Fruit fly (Drosophila melanogaster): Measurements from ENCODE around the gene CG14795.
A peak's percentile ranks its signal among the peaks of the same experiment; 100 is the strongest.

Gene CG14795

dm6 chrX:1513865-1514264 is 1.3 kb upstream of the CG14795 start:
- TF ChIP-seq Jra (GFP tag; optimal IDR thresholded peaks at IDR 0.05) = no peak
- no peak for TF ChIP-seq woc (GFP tag; optimal IDR thresholded peaks at IDR 0.05)
- TF ChIP-seq foxo (GFP tag; optimal IDR thresholded peaks at IDR 0.05) = no peak
- TF ChIP-seq dl (GFP tag; optimal IDR thresholded peaks at IDR 0.05; ENCODE audit: insufficient read depth in 1 of 2, partially characterized antibody in 2 of 2) = no peak
- TF ChIP-seq dsf (GFP tag; optimal IDR thresholded peaks at IDR 0.05; ENCODE audit: borderline replicate concordance) = no peak

dm6 chrX:1508241-1508823 is 4.3 kb downstream of the CG14795 start:
- no peak for TF ChIP-seq fru (GFP tag; optimal IDR thresholded peaks at IDR 0.05)
- no peak for TF ChIP-seq Myc (optimal IDR thresholded peaks at IDR 0.05)
- TF ChIP-seq foxo (GFP tag; optimal IDR thresholded peaks at IDR 0.05) = no peak
- no peak for TF ChIP-seq Hr83 (GFP tag; optimal IDR thresholded peaks at IDR 0.05; ENCODE audit: poor library complexity, severe bottlenecking)
- TF ChIP-seq Hnf4 (GFP tag; optimal IDR thresholded peaks at IDR 0.05) = no peak
- no peak for TF ChIP-seq Hr78 (GFP tag; optimal IDR thresholded peaks at IDR 0.05)
- TF ChIP-seq sv (GFP tag; optimal IDR thresholded peaks at IDR 0.05) = no peak
- TF ChIP-seq dl (GFP tag; optimal IDR thresholded peaks at IDR 0.05; ENCODE audit: insufficient read depth in 1 of 2, partially characterized antibody in 2 of 2) = no peak
- no peak for TF ChIP-seq GATAd (GFP tag; optimal IDR thresholded peaks at IDR 0.05)
- no peak for TF ChIP-seq brk (GFP tag; optimal IDR thresholded peaks at IDR 0.05)
- TF ChIP-seq Mio (GFP tag; optimal IDR thresholded peaks at IDR 0.05) = no peak
- no peak for TF ChIP-seq rgr (GFP tag; optimal IDR thresholded peaks at IDR 0.05)
- no peak for TF ChIP-seq sage (GFP tag; optimal IDR thresholded peaks at IDR 0.05)
- no peak for TF ChIP-seq psq (GFP tag; optimal IDR thresholded peaks at IDR 0.05)

DNA sequence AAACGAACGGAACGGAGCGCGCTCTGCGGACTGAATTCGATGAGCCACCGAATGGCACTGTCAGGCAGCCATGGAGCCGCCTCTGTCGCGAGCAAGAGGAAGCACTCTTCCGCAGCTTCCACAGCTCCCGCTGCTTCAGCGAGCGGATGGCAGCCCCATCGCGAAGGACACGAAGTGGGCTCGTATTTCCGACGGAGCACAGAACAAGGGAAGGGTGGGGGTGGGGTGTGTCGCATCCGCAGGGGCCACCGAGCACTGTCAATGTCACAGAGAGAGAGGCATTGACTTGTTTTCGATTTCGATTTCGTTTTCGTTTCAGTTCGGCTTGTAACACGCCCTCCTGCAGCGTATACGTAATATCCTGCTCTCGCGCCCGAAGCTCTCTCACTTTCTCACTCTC is 4.9 kb downstream of the CG14795 start, which contains the start of gene Nmdar2:
Gene Nmdar2 (minus strand): TSS at position 59 of the 400 bp plus-strand sequence.
- TF ChIP-seq sv (GFP tag; optimal IDR thresholded peaks at IDR 0.05) = no peak
- no peak for TF ChIP-seq rgr (GFP tag; optimal IDR thresholded peaks at IDR 0.05)
- no peak for TF ChIP-seq sage (GFP tag; optimal IDR thresholded peaks at IDR 0.05)
- TF ChIP-seq Hnf4 (GFP tag; optimal IDR thresholded peaks at IDR 0.05) = no peak

- TF ChIP-seq Myc (optimal IDR thresholded peaks at IDR 0.05) = no peak
- no peak for TF ChIP-seq jim (GFP tag; optimal IDR thresholded peaks at IDR 0.05)
- TF ChIP-seq dmrt93B (GFP tag; optimal IDR thresholded peaks at IDR 0.05) = peak; percentile 61
- peak; percentile 66 for TF ChIP-seq CG9705 (GFP tag; optimal IDR thresholded peaks at IDR 0.05)
- TF ChIP-seq OdsH (GFP tag; optimal IDR thresholded peaks at IDR 0.05) = peak; percentile 29
- TF ChIP-seq dl (GFP tag; optimal IDR thresholded peaks at IDR 0.05; ENCODE audit: insufficient read depth in 1 of 2, partially characterized antibody in 2 of 2) = no peak
- TF ChIP-seq ey (GFP tag; optimal IDR thresholded peaks at IDR 0.05) = peak; percentile 37
- peak; percentile 69 for TF ChIP-seq fru (GFP tag; optimal IDR thresholded peaks at IDR 0.05)
- peak; percentile 83 for TF ChIP-seq rgr (GFP tag; optimal IDR thresholded peaks at IDR 0.05)
- no peak for TF ChIP-seq sage (GFP tag; optimal IDR thresholded peaks at IDR 0.05)
- TF ChIP-seq dsf (GFP tag; optimal IDR thresholded peaks at IDR 0.05; ENCODE audit: borderline replicate concordance) = no peak
- peak; percentile 9 for TF ChIP-seq woc (GFP tag; optimal IDR thresholded peaks at IDR 0.05)
- TF ChIP-seq Dif (GFP tag; optimal IDR thresholded peaks at IDR 0.05; ENCODE audit: partially characterized antibody) = peak; percentile 68
- TF ChIP-seq foxo (GFP tag; optimal IDR thresholded peaks at IDR 0.05) = peak in 1 of 2 experiments; percentile 68
- TF ChIP-seq pan (optimal IDR thresholded peaks at IDR 0.05) = no peak
- peak; percentile 72 for TF ChIP-seq HLH106 (tag; optimal IDR thresholded peaks at IDR 0.05)
- peak; percentile 15 for TF ChIP-seq sv (GFP tag; optimal IDR thresholded peaks at IDR 0.05)
- TF ChIP-seq CrebA (GFP tag; optimal IDR thresholded peaks at IDR 0.05; ENCODE audit: borderline replicate concordance) = no peak
- peak; percentile 68 for TF ChIP-seq h (GFP tag; optimal IDR thresholded peaks at IDR 0.05)
- TF ChIP-seq psq (GFP tag; optimal IDR thresholded peaks at IDR 0.05) = peak; percentile 27
- no peak for TF ChIP-seq Abd-B (GFP tag; optimal IDR thresholded peaks at IDR 0.05)
- no peak for TF ChIP-seq brk (GFP tag; optimal IDR thresholded peaks at IDR 0.05)
- TF ChIP-seq br (GFP tag; optimal IDR thresholded peaks at IDR 0.05) = peak; percentile 69
- TF ChIP-seq tai (GFP tag; optimal IDR thresholded peaks at IDR 0.05) = no peak
- no peak for TF ChIP-seq Vsx2 (GFP tag; optimal IDR thresholded peaks at IDR 0.05; ENCODE audit: partially characterized antibody)
- no peak for TF ChIP-seq GATAd (GFP tag; optimal IDR thresholded peaks at IDR 0.05)
- no peak for TF ChIP-seq Jra (GFP tag; optimal IDR thresholded peaks at IDR 0.05)
- TF ChIP-seq Rel (GFP tag; optimal IDR thresholded peaks at IDR 0.05) = no peak
- peak; percentile 72 for TF ChIP-seq Rel (tag; optimal IDR thresholded peaks at IDR 0.05)
- no peak for TF ChIP-seq CG32264 (GFP tag; optimal IDR thresholded peaks at IDR 0.05)
- no peak for TF ChIP-seq Dfd (GFP tag; optimal IDR thresholded peaks at IDR 0.05)
- peak; percentile 83 for TF ChIP-seq Sp1 (GFP tag; optimal IDR thresholded peaks at IDR 0.05)
- peak; percentile 33 for TF ChIP-seq Hr83 (GFP tag; optimal IDR thresholded peaks at IDR 0.05; ENCODE audit: poor library complexity, severe bottlenecking)
- TF ChIP-seq Hnf4 (GFP tag; optimal IDR thresholded peaks at IDR 0.05) = no peak
- TF ChIP-seq lola (GFP tag; optimal IDR thresholded peaks at IDR 0.05) = no peak
- TF ChIP-seq N (GFP tag; optimal IDR thresholded peaks at IDR 0.05) = no peak
- TF ChIP-seq usp (GFP tag; optimal IDR thresholded peaks at IDR 0.05) = no peak
- no peak for TF ChIP-seq Mio (GFP tag; optimal IDR thresholded peaks at IDR 0.05)
- no peak for TF ChIP-seq Hr78 (GFP tag; optimal IDR thresholded peaks at IDR 0.05)
Observed at dm6 chrX:1482840-1483518, 29.6 kb downstream of the CG14795 start, which contains the start of the genes sta and inc. TSS of gene sta (minus strand) at chrX:1483413. TSS of gene inc (plus strand) at chrX:1483479.

All from whole organism, wandering third instar larva.